Fruit fly (Drosophila melanogaster) whole organism: ENCODE measurements around the gene CAH2.

Source experiments
- CG8478 ChIP-seq: fragments of >200 bp; optimal IDR thresholded peaks from 2 replicates; lab custom pipeline; 2018; ENCODE audit warnings: inconsistent platforms
- Dll ChIP-seq: fragments of >200 bp; optimal IDR thresholded peaks from 2 replicates; lab custom pipeline; 2017
- EcR ChIP-seq, 2 experiments: fragments of >200 bp; optimal IDR thresholded peaks; 2 replicates each; lab custom pipeline; 2017; ENCODE audit warnings: missing biosample characterization in 2 of 2, missing genetic modification characterization in 2 of 2, missing genetic modification reagents in 2 of 2
- pan ChIP-seq: fragments of >200 bp; optimal IDR thresholded peaks from 2 replicates; lab custom pipeline; 2017
- psq ChIP-seq: fragments of >200 bp; optimal IDR thresholded peaks from 2 replicates; lab custom pipeline; 2017
- usp ChIP-seq: fragments of >200 bp; optimal IDR thresholded peaks from 2 replicates; lab custom pipeline; 2017; ENCODE audit warnings: missing biosample characterization, missing genetic modification characterization, mixed read lengths

CAH2 gene

dm6 chr3L:12222945-12223634 is 45.7 kb downstream of the CAH2 start:
- TF ChIP-seq pan (lab: Kevin White, UChicago) (no peak), usp (GFP tag; lab: Kevin White, UChicago) (no peak), EcR (GFP tag; optimal IDR thresholded peaks at IDR 0.05; lab: Kevin White, UChicago) (no peak), Dll (lab: Kevin White, UChicago) (no peak), psq (lab: Kevin White, UChicago) (no peak), CG8478 (lab: Kevin White, UChicago) (no peak)

DNA sequence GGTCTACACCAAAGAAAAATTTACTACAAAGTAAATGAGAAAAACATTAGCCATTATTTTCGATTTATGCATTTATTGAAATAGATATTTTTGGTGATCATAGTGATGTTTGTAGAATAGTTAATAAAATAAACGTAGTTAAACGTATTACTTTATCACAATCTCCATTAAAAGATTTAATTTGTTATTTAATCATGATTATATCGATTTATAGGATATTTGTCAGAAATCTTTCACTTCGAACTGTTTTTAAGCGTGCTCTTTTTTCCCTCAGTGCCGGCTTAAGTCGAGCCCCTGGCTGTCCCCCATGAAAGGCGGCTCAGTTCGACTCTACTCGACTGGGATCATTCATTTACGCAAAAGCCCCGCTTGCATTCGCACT is 46.2 kb downstream of the CAH2 start:
- TF ChIP-seq EcR (GFP tag; optimal IDR thresholded peaks at IDR 0.05; lab: Kevin White, UChicago) (no peak), Dll (lab: Kevin White, UChicago) (no peak), pan (lab: Kevin White, UChicago) (no peak), usp (GFP tag; lab: Kevin White, UChicago) (no peak), CG8478 (lab: Kevin White, UChicago) (no peak), psq (lab: Kevin White, UChicago) (no peak)

DNA sequence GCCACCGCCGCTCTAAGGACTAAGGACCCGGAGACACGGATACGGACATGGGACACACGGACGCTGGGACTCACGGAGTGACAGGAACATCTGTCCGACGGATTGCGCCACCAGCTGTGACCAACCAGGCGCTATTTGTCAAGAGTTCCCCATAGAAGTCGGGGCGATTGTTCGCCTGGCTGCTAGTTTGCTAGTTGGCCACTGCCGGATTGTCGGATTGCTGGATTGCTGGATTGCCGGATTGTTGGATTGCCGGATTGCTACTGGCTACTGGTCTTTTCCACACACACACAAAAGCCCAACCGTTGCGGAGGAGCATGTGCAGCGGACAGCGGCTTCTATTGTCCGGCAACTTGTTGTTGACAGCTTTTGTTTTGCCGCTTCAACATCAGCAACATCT is 49.8 kb downstream of the CAH2 start:
- TF ChIP-seq Dll (lab: Kevin White, UChicago), result no peak
- no peak for TF ChIP-seq EcR (GFP tag; optimal IDR thresholded peaks at IDR 0.05; lab: Kevin White, UChicago)
- no peak for TF ChIP-seq pan (lab: Kevin White, UChicago)
- no peak for TF ChIP-seq CG8478 (lab: Kevin White, UChicago)
- TF ChIP-seq usp (GFP tag; lab: Kevin White, UChicago), result no peak
- no peak for TF ChIP-seq psq (lab: Kevin White, UChicago)
